Fruit fly (Drosophila melanogaster) whole organism, prepupa: Measurements from ENCODE around the gene CG7963.

ENCODE experiments used
- Blimp-1 ChIP-seq: fragments of 200-800 bp; sonication (Bioruptor generic); optimal IDR thresholded peaks from 3 replicates; lab custom pipeline; 2017; ENCODE audit warnings: missing biosample characterization, missing genetic modification characterization, mild to moderate bottlenecking, moderate library complexity, missing genetic modification reagents
- CG10631 ChIP-seq: fragments of 200-800 bp; sonication (Bioruptor generic); optimal IDR thresholded peaks from 2 replicates; lab custom pipeline; 2016; ENCODE audit warnings: missing biosample characterization, missing genetic modification characterization
- CG10669 ChIP-seq: fragments of 200-800 bp; sonication (Bioruptor generic); optimal IDR thresholded peaks from 3 replicates; lab custom pipeline; 2018; ENCODE audit warnings: missing biosample characterization, mild to moderate bottlenecking, missing genetic modification characterization, moderate library complexity
- CG11294 ChIP-seq: fragments of 200-800 bp; sonication (Bioruptor generic); IDR thresholded peaks from 2 replicates; pipeline ENCODE4 v1.3.6; 2022; ENCODE audit warnings: missing biosample characterization, missing genetic modification characterization
- CG11762 ChIP-seq: fragments of 200-800 bp; sonication (Bioruptor generic); optimal IDR thresholded peaks from 3 replicates; lab custom pipeline; 2016; ENCODE audit warnings: missing biosample characterization, missing genetic modification characterization; ENCODE audit not compliant: insufficient read depth
- CG11902 ChIP-seq: fragments of 200-800 bp; sonication (Bioruptor generic); optimal IDR thresholded peaks from 3 replicates; lab custom pipeline; 2016; ENCODE audit warnings: missing biosample characterization, missing genetic modification characterization
- CG15336 ChIP-seq: fragments of 200-800 bp; sonication (Bioruptor generic); IDR thresholded peaks from 2 replicates; pipeline ENCODE4 v1.3.6; 2022; ENCODE audit warnings: missing biosample characterization, missing genetic modification characterization
- CG1621 ChIP-seq: fragments of 200-800 bp; sonication (Bioruptor generic); optimal IDR thresholded peaks from 3 replicates; lab custom pipeline; 2018; ENCODE audit warnings: missing biosample characterization, mild to moderate bottlenecking, missing genetic modification characterization
- CG3032 ChIP-seq: fragments of 200-800 bp; optimal IDR thresholded peaks from 2 replicates; lab custom pipeline; 2019; ENCODE audit warnings: missing biosample characterization, mild to moderate bottlenecking, missing genetic modification characterization, moderate library complexity
- CG32006 ChIP-seq: fragments of 200-800 bp; sonication (Bioruptor generic); optimal IDR thresholded peaks from 3 replicates; lab custom pipeline; 2017; ENCODE audit warnings: missing biosample characterization, mild to moderate bottlenecking, missing genetic modification characterization
- CG34406 ChIP-seq: fragments of 200-800 bp; sonication (Bioruptor generic); optimal IDR thresholded peaks from 3 replicates; lab custom pipeline; 2016; ENCODE audit warnings: missing biosample characterization, missing genetic modification characterization
- CG4318 ChIP-seq: fragments of 200-800 bp; sonication (Bioruptor generic); optimal IDR thresholded peaks from 3 replicates; lab custom pipeline; 2017; ENCODE audit warnings: missing biosample characterization, mild to moderate bottlenecking, missing genetic modification characterization
- CG6276 ChIP-seq: fragments of 200-800 bp; sonication (Bioruptor generic); optimal IDR thresholded peaks from 2 replicates; lab custom pipeline; 2017; ENCODE audit warnings: missing biosample characterization, mild to moderate bottlenecking, missing genetic modification characterization
- CG6792 ChIP-seq: fragments of 200-800 bp; sonication (Bioruptor generic); optimal IDR thresholded peaks from 3 replicates; lab custom pipeline; 2016; ENCODE audit warnings: missing biosample characterization, missing genetic modification characterization
- CG6854 ChIP-seq: fragments of 200-800 bp; sonication (Bioruptor generic); optimal IDR thresholded peaks from 2 replicates; lab custom pipeline; 2017; ENCODE audit warnings: missing biosample characterization, mild to moderate bottlenecking, missing genetic modification characterization
- CG7368 ChIP-seq: fragments of 200-800 bp; sonication (Bioruptor generic); optimal IDR thresholded peaks from 3 replicates; lab custom pipeline; 2016; ENCODE audit warnings: missing biosample characterization, missing genetic modification characterization
- CG8319 ChIP-seq: fragments of 200-800 bp; sonication (Bioruptor generic); optimal IDR thresholded peaks from 3 replicates; lab custom pipeline; 2016; ENCODE audit warnings: missing biosample characterization, missing genetic modification characterization
- CG8632 ChIP-seq: fragments of 200-800 bp; sonication (Bioruptor generic); optimal IDR thresholded peaks from 3 replicates; lab custom pipeline; 2016; ENCODE audit warnings: missing biosample characterization, missing genetic modification characterization
- CG9139 ChIP-seq: fragments of 200-800 bp; sonication (Bioruptor generic); optimal IDR thresholded peaks from 3 replicates; lab custom pipeline; 2017; ENCODE audit warnings: missing biosample characterization, mild to moderate bottlenecking, missing genetic modification characterization
- Eip78C ChIP-seq: fragments of 200-800 bp; sonication (Bioruptor generic); peaks from one replicate; lab custom pipeline; 2016; ENCODE audit warnings: missing biosample characterization, missing genetic modification characterization
- Eip93F ChIP-seq: fragments of 200-800 bp; sonication (Bioruptor generic); optimal IDR thresholded peaks from 2 replicates; lab custom pipeline; 2016; ENCODE audit warnings: missing biosample characterization, mild to moderate bottlenecking, missing genetic modification characterization
- Ets21C ChIP-seq: fragments of 200-800 bp; sonication (Bioruptor generic); optimal IDR thresholded peaks from 3 replicates; lab custom pipeline; 2016; ENCODE audit warnings: missing biosample characterization, missing genetic modification characterization
- Ets96B ChIP-seq: fragments of 200-800 bp; optimal IDR thresholded peaks from 2 replicates; lab custom pipeline; 2019; ENCODE audit warnings: missing biosample characterization, mild to moderate bottlenecking, missing genetic modification characterization, moderate library complexity
- Gug ChIP-seq: fragments of 200-800 bp; sonication (Bioruptor generic); IDR thresholded peaks from 2 replicates; pipeline ENCODE4 v1.3.6; 2022; ENCODE audit warnings: missing biosample characterization, missing genetic modification characterization
- Hr38 ChIP-seq: sonication (Bioruptor generic); optimal IDR thresholded peaks from 2 replicates; lab custom pipeline; 2016; ENCODE audit warnings: missing biosample characterization, missing genetic modification characterization
- Hr39 ChIP-seq: fragments of 200-800 bp; sonication (Bioruptor generic); optimal IDR thresholded peaks from 2 replicates; lab custom pipeline; 2016; ENCODE audit warnings: missing biosample characterization, missing genetic modification characterization
- Hr4 ChIP-seq: fragments of 200-800 bp; sonication (Bioruptor generic); optimal IDR thresholded peaks from 3 replicates; lab custom pipeline; 2016; ENCODE audit warnings: missing biosample characterization, missing genetic modification characterization
- Lpt ChIP-seq: fragments of 200-800 bp; sonication (Bioruptor generic); optimal IDR thresholded peaks from 3 replicates; lab custom pipeline; 2016; ENCODE audit warnings: missing biosample characterization, missing genetic modification characterization
- Met ChIP-seq: fragments of 200-800 bp; sonication (Bioruptor generic); optimal IDR thresholded peaks from 3 replicates; lab custom pipeline; 2016; ENCODE audit warnings: missing biosample characterization, missing genetic modification characterization
- OdsH ChIP-seq: fragments of 200-800 bp; sonication (Bioruptor generic); optimal IDR thresholded peaks from 3 replicates; lab custom pipeline; 2016; ENCODE audit warnings: missing biosample characterization, missing genetic modification characterization
- Smox ChIP-seq: fragments of 200-800 bp; sonication (Bioruptor generic); optimal IDR thresholded peaks from 3 replicates; lab custom pipeline; 2016; ENCODE audit warnings: missing biosample characterization, missing genetic modification characterization
- Sox14 ChIP-seq: fragments of 200-800 bp; sonication (Bioruptor generic); optimal IDR thresholded peaks from 3 replicates; lab custom pipeline; 2016; ENCODE audit warnings: missing biosample characterization, missing genetic modification characterization
- Sox15 ChIP-seq: fragments of 200-800 bp; sonication (Bioruptor generic); optimal IDR thresholded peaks from 3 replicates; lab custom pipeline; 2016; ENCODE audit warnings: missing biosample characterization, missing genetic modification characterization
- achi ChIP-seq: fragments of 200-800 bp; sonication (Bioruptor generic); optimal IDR thresholded peaks from 3 replicates; lab custom pipeline; 2016; ENCODE audit warnings: missing biosample characterization, missing genetic modification characterization
- acj6 ChIP-seq: fragments of 200-800 bp; sonication (Bioruptor generic); optimal IDR thresholded peaks from 3 replicates; lab custom pipeline; 2016; ENCODE audit warnings: missing biosample characterization, missing genetic modification characterization
- cyc ChIP-seq: fragments of 200-800 bp; sonication (Bioruptor generic); optimal IDR thresholded peaks from 3 replicates; lab custom pipeline; 2016; ENCODE audit warnings: missing biosample characterization, missing genetic modification characterization
- dac ChIP-seq: fragments of 200-800 bp; sonication (Bioruptor generic); optimal IDR thresholded peaks from 2 replicates; lab custom pipeline; 2017; ENCODE audit warnings: missing biosample characterization, mild to moderate bottlenecking, missing genetic modification characterization
- dsx ChIP-seq: fragments of 200-800 bp; optimal IDR thresholded peaks from 3 replicates; lab custom pipeline; 2019; ENCODE audit warnings: missing biosample characterization, mild to moderate bottlenecking, missing genetic modification characterization, moderate library complexity; ENCODE audit not compliant: poor library complexity, severe bottlenecking
- eg ChIP-seq: fragments of 200-800 bp; sonication (Bioruptor generic); IDR thresholded peaks from 3 replicates; pipeline ENCODE4 v1.3.6; 2022; ENCODE audit warnings: missing biosample characterization, missing genetic modification characterization
- esn ChIP-seq: fragments of 200-800 bp; sonication (Bioruptor generic); optimal IDR thresholded peaks from 2 replicates; lab custom pipeline; 2016; ENCODE audit warnings: missing biosample characterization, mild to moderate bottlenecking, missing genetic modification characterization, moderate library complexity
- fd59A ChIP-seq: fragments of 200-800 bp; sonication (Bioruptor generic); optimal IDR thresholded peaks from 2 replicates; lab custom pipeline; 2017; ENCODE audit warnings: missing biosample characterization, mild to moderate bottlenecking, missing genetic modification characterization, missing genetic modification reagents
- fd85E ChIP-seq: fragments of 200-800 bp; sonication (Bioruptor generic); optimal IDR thresholded peaks from 3 replicates; lab custom pipeline; 2016; ENCODE audit warnings: missing biosample characterization, missing genetic modification characterization
- fkh ChIP-seq: fragments of 200-800 bp; sonication (Bioruptor generic); optimal IDR thresholded peaks from 3 replicates; lab custom pipeline; 2017; ENCODE audit warnings: missing biosample characterization, mild to moderate bottlenecking, missing genetic modification characterization, moderate library complexity
- lz ChIP-seq: fragments of 200-800 bp; sonication (Bioruptor generic); optimal IDR thresholded peaks from 3 replicates; lab custom pipeline; 2016; ENCODE audit warnings: missing biosample characterization, missing genetic modification characterization
- net ChIP-seq: fragments of 200-800 bp; sonication (Bioruptor generic); optimal IDR thresholded peaks from 3 replicates; lab custom pipeline; 2016; ENCODE audit warnings: missing biosample characterization, missing genetic modification characterization
- spab ChIP-seq: fragments of 200-800 bp; sonication (Bioruptor generic); optimal IDR thresholded peaks from 2 replicates; lab custom pipeline; 2017; ENCODE audit warnings: missing biosample characterization, mild to moderate bottlenecking, missing genetic modification characterization, missing genetic modification reagents
- ss ChIP-seq, 2 experiments: fragments of 200-800 bp; sonication (Bioruptor generic); optimal IDR thresholded peaks; 2 replicates in 1 of 2; 3 replicates in 1 of 2; lab custom pipeline; 2017 to 2018; ENCODE audit warnings: mild to moderate bottlenecking in 2 of 2, missing biosample characterization in 2 of 2, missing genetic modification characterization in 2 of 2, moderate library complexity in 1 of 2
- svp ChIP-seq: fragments of 200-800 bp; sonication (Bioruptor generic); peaks from one replicate; lab custom pipeline; 2016; ENCODE audit warnings: missing biosample characterization, missing genetic modification characterization
- topi ChIP-seq: fragments of 200-800 bp; sonication (Bioruptor generic); optimal IDR thresholded peaks from 3 replicates; lab custom pipeline; 2016; ENCODE audit warnings: missing biosample characterization, missing genetic modification characterization

Gene CG7963

DNA sequence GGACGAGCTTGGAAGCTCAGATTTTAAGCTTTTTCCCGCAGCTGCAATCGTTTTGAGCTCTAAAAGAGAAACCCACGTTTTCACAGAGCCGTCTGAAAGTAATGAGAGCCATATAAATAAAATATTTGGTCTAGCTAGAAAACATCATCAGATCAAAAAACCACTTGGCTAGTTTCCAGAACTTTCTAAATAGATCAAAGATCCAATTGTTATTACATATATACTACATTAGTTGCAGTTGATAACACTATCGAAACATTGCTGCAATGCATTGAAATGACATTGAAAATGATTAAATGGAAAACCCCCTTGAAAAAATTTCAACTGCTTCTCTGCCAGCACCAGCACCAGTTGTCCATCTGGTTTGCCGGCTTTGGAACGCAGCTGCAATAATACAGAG, 7.7 kb upstream of the CG7963 start (continued):
- TF ChIP-seq dac (GFP tag; lab: Kevin White, UChicago): peak; percentile 90
- peak; percentile 22 for TF ChIP-seq esn (GFP tag; lab: Kevin White, UChicago)
- TF ChIP-seq fkh: no peak
- peak; percentile 72 for TF ChIP-seq Ets96B
- TF ChIP-seq CG10669 (GFP tag; lab: Kevin White, UChicago): peak; percentile 78
- TF ChIP-seq CG1621 (tag; lab: Kevin White, UChicago): peak; percentile 41
- TF ChIP-seq Hr39 (GFP tag; lab: Kevin White, UChicago): peak; percentile 65
- TF ChIP-seq Lpt (GFP tag; lab: Kevin White, UChicago): peak; percentile 89
- peak; percentile 95 for TF ChIP-seq net (GFP tag; lab: Kevin White, UChicago)
- peak; percentile 84 for TF ChIP-seq CG8632 (GFP tag; lab: Kevin White, UChicago)
- TF ChIP-seq CG9139: no peak

DNA sequence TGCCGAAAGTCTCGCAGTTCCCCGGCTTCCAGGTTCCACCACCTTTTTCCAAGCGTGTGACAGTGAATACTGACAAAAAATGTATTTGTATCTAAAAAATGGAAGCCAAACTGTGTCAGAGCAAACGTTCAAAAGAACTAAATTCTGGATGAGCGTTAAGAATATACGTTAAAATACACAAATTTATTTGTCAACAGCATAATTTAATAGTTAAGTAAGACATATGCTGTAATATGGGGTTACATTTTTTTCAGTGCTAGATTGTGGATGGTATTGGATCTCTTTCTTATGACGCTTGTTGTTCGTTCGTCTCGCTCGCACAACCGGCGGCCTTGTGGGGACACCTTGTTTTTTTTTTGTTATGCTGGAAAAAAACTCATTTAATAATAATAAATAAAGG, 7.0 kb upstream of the CG7963 start:
- TF ChIP-seq CG1621 (tag; lab: Kevin White, UChicago) (peak; percentile 86), CG4318 (peak; percentile 84), spab (GFP tag; lab: Kevin White, UChicago) (peak; percentile 72), dac (GFP tag; lab: Kevin White, UChicago) (peak; percentile 62), fd85E (GFP tag; lab: Kevin White, UChicago) (peak; percentile 48), CG3032 (tag; lab: Kevin White, UChicago) (peak; percentile 69), CG11294 (GFP tag; lab: Robert Waterston, UW) (peak; percentile 82), CG6854 (GFP tag; lab: Kevin White, UChicago) (peak; percentile 28), CG9139 (peak; percentile 58), fkh (peak; percentile 76), CG7368 (GFP tag; lab: Kevin White, UChicago) (peak; percentile 85), Ets21C (GFP tag; lab: Kevin White, UChicago) (peak; percentile 71), Blimp-1 (no peak), CG34406 (GFP tag; lab: Kevin White, UChicago) (peak; percentile 88), Sox15 (GFP tag; lab: Kevin White, UChicago) (peak; percentile 86), CG10631 (GFP tag; lab: Kevin White, UChicago) (peak; percentile 86), CG6792 (GFP tag; lab: Kevin White, UChicago) (peak; percentile 84), eg (GFP tag; lab: Robert Waterston, UW) (peak; percentile 92), svp (GFP tag; lab: Kevin White, UChicago) (peak; percentile 90), Gug (GFP tag; lab: Robert Waterston, UW) (peak; percentile 77), CG15336 (peak; percentile 92), cyc (peak; percentile 79), CG8319 (peak; percentile 79), fd59A (peak; percentile 67), CG11762 (peak; percentile 89), Met (GFP tag; lab: Kevin White, UChicago) (peak; percentile 75), Smox (GFP tag; lab: Kevin White, UChicago) (peak; percentile 73), Hr38 (GFP tag; lab: Kevin White, UChicago) (no peak), Sox14 (peak; percentile 88), OdsH (peak; percentile 90), lz (GFP tag; lab: Kevin White, UChicago) (peak; percentile 71), net (GFP tag; lab: Kevin White, UChicago) (peak; percentile 48), Hr39 (GFP tag; lab: Kevin White, UChicago) (peak; percentile 83), dsx (GFP tag; lab: Kevin White, UChicago) (peak; percentile 75), achi (peak; percentile 87), ss (GFP tag; optimal IDR thresholded peaks at IDR 0.05; lab: Kevin White, UChicago) (peak; percentile 46 to 89), CG11902 (GFP tag; lab: Kevin White, UChicago) (peak; percentile 79), Lpt (GFP tag; lab: Kevin White, UChicago) (peak; percentile 83), CG32006 (peak; percentile 85), CG8632 (GFP tag; lab: Kevin White, UChicago) (peak; percentile 80), topi (peak; percentile 84), Eip78C (GFP tag; lab: Kevin White, UChicago) (peak; percentile 97), acj6 (GFP tag; lab: Kevin White, UChicago) (peak; percentile 90), Hr4 (GFP tag; lab: Kevin White, UChicago) (peak; percentile 91), CG6276 (GFP tag; lab: Kevin White, UChicago) (peak; percentile 77), Eip93F (GFP tag; lab: Kevin White, UChicago) (no peak)
